Fruit fly (Drosophila melanogaster): ENCODE data around the gene CG2931.

- TF ChIP-seq ttk (optimal IDR thresholded peaks at IDR 0.05) (no peak), h (optimal IDR thresholded peaks at IDR 0.05) (no peak), Myc (optimal IDR thresholded peaks at IDR 0.05) (no peak), psq (optimal IDR thresholded peaks at IDR 0.05) (no peak), insv (optimal IDR thresholded peaks at IDR 0.05) (no peak)
Measured at dm6 chr3R:5551068-5551467, 17.3 kb downstream of the CG2931 start, which contains the start of gene mia.

All from Kc167 (cell line).